Worm (Caenorhabditis elegans) whole organism, L1 larva: ENCODE data around the gene Y62H9A.13.
A peak's percentile ranks its signal among the peaks of the same experiment; 100 is the strongest.

Experiments
- C34B4.2 ChIP-seq: sonication (generic microtip); optimal IDR thresholded peaks from 2 replicates; lab custom pipeline; 2017; ENCODE audit warnings: mild to moderate bottlenecking, missing genetic modification characterization, missing compliant biosample characterization
- F16B12.6 ChIP-seq: fragments of 150-350 bp; optimal IDR thresholded peaks from 2 replicates; lab custom pipeline; 2014; ENCODE audit warnings: missing biosample characterization, missing genetic modification characterization
- Y116A8C.19 ChIP-seq: sonication (generic microtip); optimal IDR thresholded peaks from 2 replicates; lab custom pipeline; 2016; ENCODE audit warnings: missing compliant biosample characterization, missing genetic modification characterization, borderline replicate concordance
- aha-1 ChIP-seq: fragments of 150-350 bp; optimal IDR thresholded peaks from 2 replicates; lab custom pipeline; 2014; ENCODE audit warnings: missing biosample characterization, missing genetic modification characterization
- alr-1 ChIP-seq: fragments of 200-800 bp; sonication (Bioruptor generic); optimal IDR thresholded peaks from 2 replicates; lab custom pipeline; 2018; ENCODE audit warnings: borderline replicate concordance, mild to moderate bottlenecking, missing genetic modification characterization, missing compliant biosample characterization
- ama-1 ChIP-seq: fragments of 150-350 bp; optimal IDR thresholded peaks from 2 replicates; lab custom pipeline; 2014
- ceh-63 ChIP-seq: fragments of 200-800 bp; sonication (Bioruptor generic); optimal IDR thresholded peaks from 2 replicates; lab custom pipeline; 2018; ENCODE audit warnings: mild to moderate bottlenecking, missing genetic modification characterization, missing compliant biosample characterization
- ceh-8 ChIP-seq: fragments of 200-800 bp; sonication (Bioruptor generic); optimal IDR thresholded peaks from 2 replicates; lab custom pipeline; 2018; ENCODE audit warnings: mild to moderate bottlenecking, missing genetic modification characterization, moderate library complexity, missing compliant biosample characterization
- ceh-90 ChIP-seq: sonication (generic microtip); optimal IDR thresholded peaks from 2 replicates; lab custom pipeline; 2016; ENCODE audit warnings: missing genetic modification characterization, missing compliant biosample characterization
- ces-1 ChIP-seq: fragments of 150-350 bp; optimal IDR thresholded peaks from 2 replicates; lab custom pipeline; 2014; ENCODE audit warnings: missing biosample characterization, missing genetic modification reagents, missing genetic modification characterization
- egl-13 ChIP-seq: sonication (generic microtip); optimal IDR thresholded peaks from 2 replicates; lab custom pipeline; 2016; ENCODE audit warnings: missing genotype, missing genetic modification reagents, missing genetic modification characterization, missing compliant biosample characterization
- elt-3 ChIP-seq, 6 experiments: fragments of 150-350 bp in 1 of 6; sonication (generic microtip); optimal IDR thresholded peaks; 2 replicates each; lab custom pipeline; 2017 to 2018; ENCODE audit warnings: missing biosample characterization in 6 of 6, missing genetic modification characterization in 6 of 6, inconsistent platforms in 1 of 6
- ets-5 ChIP-seq: fragments of 200-800 bp; sonication (Bioruptor generic); IDR thresholded peaks from 2 replicates; pipeline ENCODE4 v1.3.6; 2022; ENCODE audit warnings: missing genetic modification characterization, missing compliant biosample characterization
- fkh-10 ChIP-seq: sonication (generic microtip); optimal IDR thresholded peaks from 2 replicates; lab custom pipeline; 2017; ENCODE audit warnings: missing biosample characterization, missing genetic modification reagents, missing genetic modification characterization
- fkh-4 ChIP-seq: sonication (generic microtip); optimal IDR thresholded peaks from 2 replicates; lab custom pipeline; 2016; ENCODE audit warnings: missing compliant biosample characterization, missing genetic modification characterization, borderline replicate concordance
- fos-1 ChIP-seq: fragments of 150-350 bp; optimal IDR thresholded peaks from 2 replicates; lab custom pipeline; 2014; ENCODE audit warnings: missing biosample characterization, missing genetic modification characterization
- grh-1 ChIP-seq: fragments of 200-800 bp; sonication (Bioruptor generic); IDR thresholded peaks from 2 replicates; pipeline ENCODE4 v1.3.6; 2022; ENCODE audit warnings: missing genetic modification reagents, missing genetic modification characterization, missing compliant biosample characterization
- hlh-17 ChIP-seq: fragments of 200-800 bp; sonication (Bioruptor generic); optimal IDR thresholded peaks from 2 replicates; lab custom pipeline; 2018; ENCODE audit warnings: missing genetic modification characterization, mild to moderate bottlenecking, missing compliant biosample characterization, moderate library complexity, borderline replicate concordance
- hlh-4 ChIP-seq: sonication (generic microtip); optimal IDR thresholded peaks from 2 replicates; lab custom pipeline; 2016; ENCODE audit warnings: mild to moderate bottlenecking, missing genetic modification characterization, missing compliant biosample characterization
- hpl-2 ChIP-seq: fragments of 150-350 bp; optimal IDR thresholded peaks from 2 replicates; lab custom pipeline; 2014; ENCODE audit warnings: missing biosample characterization, missing genetic modification reagents, missing genetic modification characterization
- irx-1 ChIP-seq: sonication (generic microtip); optimal IDR thresholded peaks from 2 replicates; lab custom pipeline; 2016; ENCODE audit warnings: missing genetic modification characterization, missing compliant biosample characterization
- isw-1 ChIP-seq: fragments of 200-800 bp; sonication (Bioruptor generic); IDR thresholded peaks from 2 replicates; pipeline ENCODE4 v1.3.6; 2022; ENCODE audit warnings: missing genetic modification characterization, missing compliant biosample characterization
- lin-14 ChIP-seq: fragments of 200-800 bp; sonication (Bioruptor generic); optimal IDR thresholded peaks from 2 replicates; lab custom pipeline; 2018; ENCODE audit warnings: mild to moderate bottlenecking, missing genetic modification characterization, moderate library complexity, missing compliant biosample characterization
- lin-15B ChIP-seq: fragments of 150-350 bp; sonication (generic microtip); optimal IDR thresholded peaks from 3 replicates; lab custom pipeline; 2014; ENCODE audit warnings: missing biosample characterization, missing genetic modification characterization
- lin-39 ChIP-seq: fragments of 150-350 bp; optimal IDR thresholded peaks from 2 replicates; lab custom pipeline; 2014; ENCODE audit warnings: missing biosample characterization, missing genetic modification reagents, missing genetic modification characterization
- lir-3 ChIP-seq: sonication (generic microtip); optimal IDR thresholded peaks from 2 replicates; lab custom pipeline; 2016; ENCODE audit warnings: mild to moderate bottlenecking, missing genetic modification characterization, moderate library complexity, missing compliant biosample characterization; ENCODE audit not compliant: poor library complexity
- lsy-2 ChIP-seq, 2 experiments: fragments of 150-350 bp; optimal IDR thresholded peaks; 2 replicates each; lab custom pipeline; 2014; ENCODE audit warnings: missing biosample characterization in 2 of 2, missing genetic modification characterization in 2 of 2
- mdl-1 ChIP-seq, 2 experiments: fragments of 150-350 bp; optimal IDR thresholded peaks; 2 replicates each; lab custom pipeline; 2014 to 2017; ENCODE audit warnings: missing biosample characterization in 2 of 2, missing genetic modification characterization in 2 of 2, inconsistent platforms in 1 of 2
- mef-2 ChIP-seq: fragments of 150-350 bp; optimal IDR thresholded peaks from 2 replicates; lab custom pipeline; 2014; ENCODE audit warnings: missing biosample characterization, missing genetic modification characterization
- nhr-11 ChIP-seq: fragments of 150-350 bp; optimal IDR thresholded peaks from 2 replicates; lab custom pipeline; 2014; ENCODE audit warnings: missing biosample characterization, missing genetic modification characterization
- nhr-12 ChIP-seq: sonication (generic microtip); optimal IDR thresholded peaks from 2 replicates; lab custom pipeline; 2017; ENCODE audit warnings: missing biosample characterization, missing genetic modification characterization
- nhr-19 ChIP-seq: fragments of 200-800 bp; sonication (Bioruptor generic); conservative IDR thresholded peaks from 2 replicates; pipeline ENCODE4 v1.3.6; 2022; ENCODE audit warnings: missing genetic modification characterization, missing compliant biosample characterization
- nhr-237 ChIP-seq: fragments of 150-350 bp; optimal IDR thresholded peaks from 2 replicates; lab custom pipeline; 2014; ENCODE audit warnings: missing biosample characterization, missing genetic modification characterization
- nhr-28 ChIP-seq: fragments of 150-350 bp; optimal IDR thresholded peaks from 2 replicates; lab custom pipeline; 2014; ENCODE audit warnings: missing biosample characterization, missing genetic modification characterization
- nhr-71 ChIP-seq: sonication (generic microtip); optimal IDR thresholded peaks from 2 replicates; lab custom pipeline; 2016; ENCODE audit warnings: mild to moderate bottlenecking, missing genetic modification characterization, moderate library complexity, missing compliant biosample characterization
- nhr-77 ChIP-seq: fragments of 150-350 bp; optimal IDR thresholded peaks from 2 replicates; lab custom pipeline; 2014; ENCODE audit warnings: missing biosample characterization, missing genetic modification characterization
- pag-3 ChIP-seq: sonication (generic microtip); optimal IDR thresholded peaks from 2 replicates; lab custom pipeline; 2017; ENCODE audit warnings: missing genetic modification characterization, mild to moderate bottlenecking, missing compliant biosample characterization, antibody characterized with exemption, borderline replicate concordance; ENCODE audit not compliant: insufficient read depth
- skn-1 ChIP-seq: fragments of 150-350 bp; optimal IDR thresholded peaks from 2 replicates; lab custom pipeline; 2014; ENCODE audit warnings: missing biosample characterization, missing genetic modification characterization
- snu-23 ChIP-seq: sonication (generic microtip); optimal IDR thresholded peaks from 2 replicates; lab custom pipeline; 2016; ENCODE audit warnings: missing genetic modification characterization, missing compliant biosample characterization
- sox-4 ChIP-seq: sonication (generic microtip); optimal IDR thresholded peaks from 2 replicates; lab custom pipeline; 2016; ENCODE audit warnings: missing genetic modification characterization, missing compliant biosample characterization
- sup-37 ChIP-seq: fragments of 200-800 bp; sonication (Bioruptor generic); optimal IDR thresholded peaks from 2 replicates; lab custom pipeline; 2018; ENCODE audit warnings: mild to moderate bottlenecking, missing genetic modification characterization, missing compliant biosample characterization
- swsn-7 ChIP-seq: sonication (generic microtip); optimal IDR thresholded peaks from 2 replicates; lab custom pipeline; 2016; ENCODE audit warnings: missing genetic modification characterization, missing compliant biosample characterization
- tbx-2 ChIP-seq: sonication (generic microtip); optimal IDR thresholded peaks from 2 replicates; lab custom pipeline; 2016; ENCODE audit warnings: missing genetic modification characterization, missing compliant biosample characterization
- tlp-1 ChIP-seq: fragments of 150-350 bp; optimal IDR thresholded peaks from 2 replicates; lab custom pipeline; 2014; ENCODE audit warnings: missing biosample characterization, missing genetic modification characterization
- unc-130 ChIP-seq: fragments of 150-350 bp; optimal IDR thresholded peaks from 2 replicates; lab custom pipeline; 2017; ENCODE audit warnings: missing biosample characterization, missing genetic modification characterization, inconsistent platforms
- unc-30 ChIP-seq: sonication (generic microtip); optimal IDR thresholded peaks from 2 replicates; lab custom pipeline; 2017; ENCODE audit warnings: missing biosample characterization, missing genetic modification characterization
- unc-86 ChIP-seq: sonication (generic microtip); optimal IDR thresholded peaks from 2 replicates; lab custom pipeline; 2016; ENCODE audit warnings: missing genetic modification characterization, missing compliant biosample characterization
- unc-98 ChIP-seq: fragments of 200-800 bp; sonication (Bioruptor generic); IDR thresholded peaks from 2 replicates; pipeline ENCODE4 v1.3.6; 2022; ENCODE audit warnings: missing genetic modification characterization, missing compliant biosample characterization
- zip-4 ChIP-seq: fragments of 200-800 bp; sonication (Bioruptor generic); optimal IDR thresholded peaks from 2 replicates; lab custom pipeline; 2018; ENCODE audit warnings: mild to moderate bottlenecking, missing genetic modification characterization, moderate library complexity, missing compliant biosample characterization
- ztf-11 ChIP-seq, 2 experiments: sonication (generic microtip); optimal IDR thresholded peaks; 2 replicates each; lab custom pipeline; 2016 to 2017; ENCODE audit warnings: missing genetic modification characterization in 2 of 2, missing biosample characterization in 1 of 2, missing compliant biosample characterization in 1 of 2

Gene Y62H9A.13

ce11 chrX:11934933-11935332 is 18.1 kb downstream of the Y62H9A.13 start (continued):
- peak in 1 of 2 experiments; percentile 17 for TF ChIP-seq lsy-2 (tag; optimal IDR thresholded peaks at IDR 0.05; lab: Kevin White, UChicago)

ce11 chrX:11937343-11937935 is 20.6 kb downstream of the Y62H9A.13 start:
- peak; percentile 93 for TF ChIP-seq lir-3 (tag; lab: Kevin White, UChicago)
- peak; percentile 99 for TF ChIP-seq fos-1
- TF ChIP-seq tlp-1 (tag; lab: Kevin White, UChicago): no peak
- peak; percentile 92 for TF ChIP-seq fkh-4
- TF ChIP-seq mdl-1 (tag; optimal IDR thresholded peaks at IDR 0.05; lab: Kevin White, UChicago): peak in 1 of 2 experiments; percentile 93
- no peak for TF ChIP-seq hlh-17 (GFP tag; lab: Kevin White, UChicago)
- peak; percentile 98 for TF ChIP-seq irx-1 (tag; lab: Kevin White, UChicago)
- no peak for TF ChIP-seq Y116A8C.19 (tag; lab: Kevin White, UChicago)
- peak; percentile 86 for TF ChIP-seq isw-1 (GFP tag; lab: Robert Waterston, UW)
- TF ChIP-seq aha-1 (tag; lab: Kevin White, UChicago): peak; percentile 66
- no peak for TF ChIP-seq C34B4.2
- TF ChIP-seq elt-3 (tag; optimal IDR thresholded peaks at IDR 0.05; lab: Kevin White, UChicago): peak in 5 of 6 experiments; percentile 92 to 99 (median 97)
- no peak for TF ChIP-seq ama-1 (lab: Kevin White, UChicago)
- TF ChIP-seq unc-30: peak; percentile 73
- peak; percentile 98 for TF ChIP-seq swsn-7 (tag; lab: Kevin White, UChicago)
- TF ChIP-seq hlh-4 (tag; lab: Kevin White, UChicago): peak; percentile 87
- TF ChIP-seq fkh-10 (GFP tag; lab: Kevin White, UChicago): peak; percentile 99
- peak; percentile 54 for TF ChIP-seq ceh-90 (tag; lab: Kevin White, UChicago)
- peak; percentile 99 for TF ChIP-seq ceh-8 (GFP tag; lab: Kevin White, UChicago)
- peak; percentile 96 for TF ChIP-seq ceh-63 (GFP tag; lab: Kevin White, UChicago)
- TF ChIP-seq lin-15B: peak; percentile 6
- TF ChIP-seq nhr-237 (tag; lab: Kevin White, UChicago): peak; percentile 97
- TF ChIP-seq F16B12.6 (tag; lab: Kevin White, UChicago): peak; percentile 66
- TF ChIP-seq nhr-71 (tag; lab: Kevin White, UChicago): peak; percentile 98
- peak; percentile 98 for TF ChIP-seq lin-39 (tag; lab: Kevin White, UChicago)
- TF ChIP-seq tbx-2: peak; percentile 98
- peak; percentile 99 for TF ChIP-seq nhr-11 (tag; lab: Kevin White, UChicago)
- peak; percentile 98 for TF ChIP-seq nhr-19 (GFP tag; lab: Robert Waterston, UW)
- peak; percentile 81 for TF ChIP-seq nhr-12 (tag; lab: Kevin White, UChicago)
- peak; percentile 73 for TF ChIP-seq ces-1 (GFP tag; lab: Kevin White, UChicago)
- peak; percentile 78 for TF ChIP-seq mef-2 (tag; lab: Kevin White, UChicago)
- peak; percentile 99 for TF ChIP-seq skn-1 (tag; lab: Kevin White, UChicago)
- peak; percentile 100 for TF ChIP-seq hpl-2 (GFP tag; lab: Kevin White, UChicago)
- TF ChIP-seq alr-1 (tag; lab: Kevin White, UChicago): no peak
- TF ChIP-seq ets-5 (GFP tag; lab: Robert Waterston, UW): no peak
- TF ChIP-seq grh-1 (GFP tag; lab: Robert Waterston, UW): peak; percentile 96
- TF ChIP-seq egl-13 (tag; lab: Kevin White, UChicago): peak; percentile 96
- TF ChIP-seq sox-4 (tag; lab: Kevin White, UChicago): peak; percentile 99
- TF ChIP-seq pag-3 (tag; lab: Kevin White, UChicago): no peak
- TF ChIP-seq ztf-11 (tag; optimal IDR thresholded peaks at IDR 0.05; lab: Kevin White, UChicago): peak; percentile 90 to 93
- TF ChIP-seq nhr-77 (tag; lab: Kevin White, UChicago): peak; percentile 99
- TF ChIP-seq unc-86: peak; percentile 95
- TF ChIP-seq zip-4 (GFP tag; lab: Kevin White, UChicago): peak; percentile 95
- peak; percentile 73 for TF ChIP-seq nhr-28
- TF ChIP-seq unc-98 (GFP tag; lab: Robert Waterston, UW): peak; percentile 76
- TF ChIP-seq sup-37 (GFP tag; lab: Kevin White, UChicago): peak; percentile 87
- peak; percentile 100 for TF ChIP-seq snu-23 (GFP tag; lab: Kevin White, UChicago)
- peak; percentile 10 for TF ChIP-seq unc-130 (tag; lab: Kevin White, UChicago)
- peak; percentile 96 for TF ChIP-seq lin-14 (GFP tag; lab: Kevin White, UChicago)
